Fruit fly (Drosophila melanogaster) whole organism, pupa: Measurements from ENCODE around the gene ex.

Experiments
- CG10348 ChIP-seq: fragments of 200-800 bp; sonication (Bioruptor generic); IDR thresholded peaks from 2 replicates; pipeline ENCODE4 v1.3.6; 2022; ENCODE audit warnings: missing biosample characterization, missing genetic modification characterization
- CG12605 ChIP-seq: fragments of 200-800 bp; sonication (Bioruptor generic); IDR thresholded peaks from 2 replicates; pipeline ENCODE4 v1.3.6; 2022; ENCODE audit warnings: missing biosample characterization, missing genetic modification characterization
- CG13204 ChIP-seq: fragments of 200-800 bp; sonication (Bioruptor generic); optimal IDR thresholded peaks from 2 replicates; lab custom pipeline; 2018; ENCODE audit warnings: missing biosample characterization, mild to moderate bottlenecking, missing genetic modification characterization, moderate library complexity
- CG14655 ChIP-seq: fragments of 200-800 bp; sonication (Bioruptor generic); optimal IDR thresholded peaks from 3 replicates; lab custom pipeline; 2017; ENCODE audit warnings: mild to moderate bottlenecking, missing biosample characterization, missing genetic modification reagents, missing genetic modification characterization
- CG15710 ChIP-seq: fragments of 200-800 bp; sonication (Bioruptor generic); optimal IDR thresholded peaks from 2 replicates; lab custom pipeline; 2018; ENCODE audit warnings: missing biosample characterization, mild to moderate bottlenecking, missing genetic modification characterization, moderate library complexity
- CG17806 ChIP-seq: fragments of 200-800 bp; sonication (Bioruptor generic); optimal IDR thresholded peaks from 2 replicates; lab custom pipeline; 2018; ENCODE audit warnings: missing biosample characterization, mild to moderate bottlenecking, missing genetic modification characterization, moderate library complexity
- CG32121 ChIP-seq: fragments of 200-800 bp; sonication (Bioruptor generic); IDR thresholded peaks from 2 replicates; pipeline ENCODE4 v1.3.6; 2022; ENCODE audit warnings: missing biosample characterization, missing genetic modification characterization
- CG34367 ChIP-seq: fragments of 200-800 bp; sonication (Bioruptor generic); optimal IDR thresholded peaks from 2 replicates; lab custom pipeline; 2018; ENCODE audit warnings: missing biosample characterization, mild to moderate bottlenecking, missing genetic modification characterization
- CG4496 ChIP-seq: fragments of 200-800 bp; sonication (Bioruptor generic); IDR thresholded peaks from 3 replicates; pipeline ENCODE4 v1.3.6; 2022; ENCODE audit warnings: missing biosample characterization, missing genetic modification characterization
- CG8159 ChIP-seq: fragments of 200-800 bp; sonication (Bioruptor generic); optimal IDR thresholded peaks from 3 replicates; lab custom pipeline; 2018; ENCODE audit warnings: missing biosample characterization, mild to moderate bottlenecking, missing genetic modification characterization, moderate library complexity
- CG8301 ChIP-seq: fragments of 200-800 bp; sonication (Bioruptor generic); optimal IDR thresholded peaks from 2 replicates; lab custom pipeline; 2018; ENCODE audit warnings: missing biosample characterization, mild to moderate bottlenecking, missing genetic modification characterization
- CG9948 ChIP-seq: fragments of 200-800 bp; sonication (Bioruptor generic); optimal IDR thresholded peaks from 2 replicates; lab custom pipeline; 2018; ENCODE audit warnings: missing biosample characterization, mild to moderate bottlenecking, missing genetic modification characterization, moderate library complexity
- D1 ChIP-seq: fragments of 200-800 bp; sonication (Bioruptor generic); optimal IDR thresholded peaks from 2 replicates; lab custom pipeline; 2018; ENCODE audit warnings: missing biosample characterization, mild to moderate bottlenecking, missing genetic modification characterization, moderate library complexity
- EcR ChIP-seq: fragments of 200-800 bp; sonication (Bioruptor generic); optimal IDR thresholded peaks from 3 replicates; lab custom pipeline; 2019; ENCODE audit warnings: missing biosample characterization, missing genetic modification characterization, mild to moderate bottlenecking, moderate library complexity, missing genetic modification reagents
- Ets98B ChIP-seq: fragments of 200-800 bp; sonication (Bioruptor generic); IDR thresholded peaks from 2 replicates; pipeline ENCODE4 v1.3.6; 2022; ENCODE audit warnings: missing biosample characterization, missing genetic modification characterization
- Pif1A ChIP-seq: fragments of 200-800 bp; sonication (Bioruptor generic); optimal IDR thresholded peaks from 3 replicates; lab custom pipeline; 2016; ENCODE audit warnings: missing biosample characterization, missing genetic modification characterization
- Pif1B ChIP-seq: fragments of 200-800 bp; sonication (Bioruptor generic); optimal IDR thresholded peaks from 3 replicates; lab custom pipeline; 2016; ENCODE audit warnings: missing biosample characterization, missing genetic modification characterization
- Snoo ChIP-seq: fragments of 200-800 bp; sonication (Bioruptor generic); optimal IDR thresholded peaks from 3 replicates; lab custom pipeline; 2017; ENCODE audit warnings: missing biosample characterization, mild to moderate bottlenecking, missing genetic modification characterization, inconsistent platforms
- fd96Ca ChIP-seq: fragments of 200-800 bp; sonication (Bioruptor generic); IDR thresholded peaks from 3 replicates; pipeline ENCODE4 v1.3.6; 2022; ENCODE audit warnings: missing biosample characterization, missing genetic modification characterization
- gl ChIP-seq: fragments of 200-800 bp; sonication (Bioruptor generic); optimal IDR thresholded peaks from 2 replicates; lab custom pipeline; 2018; ENCODE audit warnings: missing biosample characterization, mild to moderate bottlenecking, missing genetic modification characterization
- rn ChIP-seq: fragments of 200-800 bp; sonication (Bioruptor generic); IDR thresholded peaks from 2 replicates; pipeline ENCODE4 v1.3.6; 2022; ENCODE audit warnings: missing biosample characterization, missing genetic modification characterization

The ex gene

DNA sequence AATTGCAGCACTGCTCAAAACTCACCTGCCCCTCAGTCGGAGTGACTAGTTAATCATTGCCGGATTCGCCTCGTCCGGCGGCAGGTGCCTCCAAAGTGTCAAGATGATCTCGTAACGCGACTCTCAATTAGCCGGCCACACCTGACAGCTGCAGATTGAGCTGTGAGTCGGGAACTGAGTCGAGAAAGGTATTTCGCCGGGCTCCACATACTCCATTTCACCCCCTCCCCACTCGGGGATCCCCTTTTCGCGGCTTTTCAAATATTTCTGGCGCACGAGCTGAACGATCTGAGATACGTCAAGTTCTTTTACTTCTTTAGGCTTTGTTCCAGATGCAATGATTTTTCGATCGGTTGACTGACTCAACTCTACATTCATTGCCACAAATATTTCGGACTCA is 4.6 kb upstream of the ex start:
- TF ChIP-seq CG32121 (GFP tag; lab: Robert Waterston, UW) (no peak), Pif1A (GFP tag; lab: Kevin White, UChicago) (no peak), CG17806 (tag; lab: Kevin White, UChicago) (no peak), CG9948 (no peak), CG34367 (tag; lab: Kevin White, UChicago) (no peak)

DNA sequence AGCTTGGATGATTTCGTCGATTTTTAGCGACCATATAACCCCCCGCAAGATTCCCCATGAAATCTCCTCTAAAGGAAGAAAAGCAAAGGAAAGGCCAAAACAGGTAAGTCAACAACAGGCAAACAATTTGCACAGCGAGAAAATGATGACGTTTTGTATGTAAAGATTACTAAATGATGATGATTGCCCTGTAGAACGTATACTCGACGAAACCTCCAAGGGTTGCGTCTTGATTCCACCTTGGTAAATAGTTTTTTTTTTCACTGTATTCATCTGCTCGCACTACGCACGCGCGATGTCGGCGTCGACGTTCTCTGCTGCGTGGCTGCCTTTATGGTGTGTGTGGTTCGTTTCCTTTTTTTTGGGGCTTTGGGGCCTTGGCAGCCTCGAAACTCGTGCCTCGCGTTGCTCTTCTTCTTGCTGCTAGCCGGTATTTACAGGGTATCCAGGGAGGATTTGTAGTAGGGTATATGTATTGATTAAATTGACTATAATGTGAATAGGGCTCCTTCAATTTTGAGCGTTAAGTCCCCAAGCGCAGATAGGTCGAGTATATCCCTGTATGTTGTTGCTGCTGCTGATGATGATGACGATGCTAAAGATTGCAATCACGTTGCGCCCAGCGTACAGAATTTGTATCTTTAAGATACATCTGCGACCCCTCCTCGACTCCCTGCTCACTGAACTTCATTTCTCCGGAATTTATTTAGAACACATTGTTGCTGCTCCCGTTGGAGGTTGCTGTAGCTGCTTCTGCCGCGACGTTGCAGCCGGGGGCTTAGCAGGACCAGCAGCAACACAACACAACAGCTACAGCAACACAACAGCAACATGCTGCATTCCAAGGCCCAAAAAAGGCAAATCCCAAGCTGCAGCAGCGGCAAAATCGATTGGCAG is 3.4 kb upstream of the ex start:
- peak; percentile 91 for TF ChIP-seq Pif1A (GFP tag; lab: Kevin White, UChicago)
- peak; percentile 96 for TF ChIP-seq CG4496 (GFP tag; lab: Robert Waterston, UW)
- peak; percentile 93 for TF ChIP-seq CG14655 (GFP tag; lab: Kevin White, UChicago)
- TF ChIP-seq CG8159 (tag; lab: Kevin White, UChicago), result peak; percentile 90
- peak; percentile 96 for TF ChIP-seq Ets98B (GFP tag; lab: Robert Waterston, UW)
- peak; percentile 77 for TF ChIP-seq D1
- peak; percentile 87 for TF ChIP-seq CG9948
- peak; percentile 88 for TF ChIP-seq CG13204 (GFP tag; lab: Kevin White, UChicago)
- peak; percentile 93 for TF ChIP-seq CG32121 (GFP tag; lab: Robert Waterston, UW)
- peak; percentile 93 for TF ChIP-seq CG15710
- peak; percentile 94 for TF ChIP-seq Pif1B (GFP tag; lab: Kevin White, UChicago)
- peak; percentile 90 for TF ChIP-seq gl (tag; lab: Kevin White, UChicago)
- TF ChIP-seq CG10348 (GFP tag; lab: Robert Waterston, UW), result peak; percentile 69; the same call in 1 of the 2 replicates
- peak; percentile 93 for TF ChIP-seq CG8301 (tag; lab: Kevin White, UChicago)
- TF ChIP-seq CG34367 (tag; lab: Kevin White, UChicago), result peak; percentile 81
- peak; percentile 89 for TF ChIP-seq Snoo (tag; lab: Kevin White, UChicago)
- peak; percentile 90 for TF ChIP-seq CG17806 (tag; lab: Kevin White, UChicago)
- peak; percentile 98 for TF ChIP-seq fd96Ca (GFP tag; lab: Robert Waterston, UW)
- peak; percentile 79 for TF ChIP-seq EcR (GFP tag; lab: Kevin White, UChicago)
- TF ChIP-seq rn (GFP tag; lab: Robert Waterston, UW), result peak; percentile 91
- peak; percentile 91 for TF ChIP-seq CG12605 (GFP tag; lab: Robert Waterston, UW)

DNA sequence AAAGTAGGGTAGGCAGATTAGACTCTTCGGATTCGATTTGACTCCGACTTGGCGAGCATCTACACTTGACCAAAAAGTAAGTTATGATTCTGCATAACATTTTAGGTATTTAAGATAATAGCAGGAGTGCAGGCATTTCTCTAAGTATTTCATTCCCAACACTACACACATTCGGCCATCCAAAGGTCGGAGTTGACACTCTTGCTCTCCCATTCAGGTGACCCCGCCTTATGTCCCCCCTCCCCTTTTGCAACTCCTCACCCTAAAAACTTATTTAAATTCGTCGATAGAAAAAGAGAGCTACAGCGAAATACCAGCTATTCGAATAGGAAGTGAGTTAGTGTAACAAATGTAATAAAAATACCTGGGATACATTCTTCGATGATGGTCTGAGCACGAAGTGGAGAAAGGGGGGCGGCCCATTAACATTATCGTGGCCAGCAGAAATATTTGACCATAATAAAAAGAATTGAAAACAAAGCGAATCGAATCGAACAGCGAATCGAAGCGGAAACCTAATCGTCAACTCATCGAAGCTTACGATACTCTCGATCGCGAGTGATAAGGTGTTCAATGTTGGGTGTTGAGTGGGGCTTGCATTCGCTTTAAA is 2.5 kb upstream of the ex start:
- no peak for TF ChIP-seq CG32121 (GFP tag; lab: Robert Waterston, UW)
- no peak for TF ChIP-seq CG4496 (GFP tag; lab: Robert Waterston, UW)
- no peak for TF ChIP-seq CG8159 (tag; lab: Kevin White, UChicago)
- no peak for TF ChIP-seq CG15710
- TF ChIP-seq CG8301 (tag; lab: Kevin White, UChicago), result no peak
- TF ChIP-seq EcR (GFP tag; lab: Kevin White, UChicago), result no peak
- no peak for TF ChIP-seq CG12605 (GFP tag; lab: Robert Waterston, UW)
- no peak for TF ChIP-seq Pif1A (GFP tag; lab: Kevin White, UChicago)
- no peak for TF ChIP-seq CG9948
- TF ChIP-seq CG10348 (GFP tag; lab: Robert Waterston, UW), result no peak
- TF ChIP-seq gl (tag; lab: Kevin White, UChicago), result no peak
- TF ChIP-seq CG14655 (GFP tag; lab: Kevin White, UChicago), result no peak
- TF ChIP-seq fd96Ca (GFP tag; lab: Robert Waterston, UW), result no peak
- no peak for TF ChIP-seq CG34367 (tag; lab: Kevin White, UChicago)
- TF ChIP-seq CG13204 (GFP tag; lab: Kevin White, UChicago), result no peak
- no peak for TF ChIP-seq D1
- no peak for TF ChIP-seq rn (GFP tag; lab: Robert Waterston, UW)
- TF ChIP-seq Ets98B (GFP tag; lab: Robert Waterston, UW), result no peak
- TF ChIP-seq Pif1B (GFP tag; lab: Kevin White, UChicago), result no peak
- no peak for TF ChIP-seq Snoo (tag; lab: Kevin White, UChicago)

DNA sequence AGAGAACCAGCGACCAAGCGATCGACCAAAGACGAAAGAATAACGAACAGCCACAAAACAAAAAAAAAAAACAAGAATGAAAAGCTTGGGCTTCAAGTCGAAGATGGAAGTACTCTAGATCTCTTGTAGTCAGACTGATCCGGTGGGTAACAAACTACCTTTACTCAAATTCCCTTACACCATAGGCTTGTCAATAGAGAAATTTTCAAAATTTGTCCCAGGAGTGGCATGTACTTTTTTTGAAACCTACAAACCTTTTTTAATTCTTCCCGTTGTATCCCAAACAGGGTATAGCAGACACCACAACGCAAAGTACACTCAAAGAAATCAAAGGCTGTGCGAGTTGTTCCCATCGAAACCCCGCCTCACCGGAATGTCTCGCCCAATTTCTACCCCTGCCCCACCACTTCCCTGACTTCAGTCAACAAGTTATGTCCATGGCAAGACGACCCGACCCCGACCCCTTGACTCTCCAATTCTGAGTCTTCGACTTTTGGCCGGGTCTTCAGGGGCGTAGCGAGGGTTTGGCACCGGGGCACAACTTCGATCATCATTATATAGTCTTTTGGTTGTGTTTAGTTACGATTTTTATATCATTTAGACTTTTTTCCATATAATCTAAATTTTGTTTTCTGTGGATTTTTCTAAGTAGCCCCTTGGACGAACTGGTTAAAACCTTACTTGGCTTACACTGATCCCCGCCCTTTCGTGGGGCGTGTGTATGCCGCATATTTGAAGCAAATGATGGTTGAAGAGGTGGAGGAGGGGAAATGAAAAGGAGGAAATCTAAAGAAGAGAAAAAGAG is 1.1 kb upstream of the ex start:
- TF ChIP-seq CG17806 (tag; lab: Kevin White, UChicago) (peak; percentile 81), CG15710 (peak; percentile 81), CG8159 (tag; lab: Kevin White, UChicago) (peak; percentile 82), CG34367 (tag; lab: Kevin White, UChicago) (peak; percentile 70), EcR (GFP tag; lab: Kevin White, UChicago) (peak; percentile 41), Snoo (tag; lab: Kevin White, UChicago) (peak; percentile 89), rn (GFP tag; lab: Robert Waterston, UW) (no peak; the same call in 1 of the 2 replicates), CG10348 (GFP tag; lab: Robert Waterston, UW) (no peak; the same call in 1 of the 2 replicates), CG9948 (peak; percentile 83), Pif1B (GFP tag; lab: Kevin White, UChicago) (peak; percentile 82), Ets98B (GFP tag; lab: Robert Waterston, UW) (peak; percentile 34), gl (tag; lab: Kevin White, UChicago) (peak; percentile 61), fd96Ca (GFP tag; lab: Robert Waterston, UW) (peak; percentile 77), Pif1A (GFP tag; lab: Kevin White, UChicago) (peak; percentile 87), CG12605 (GFP tag; lab: Robert Waterston, UW) (peak; percentile 62; the same call in 1 of the 2 replicates), CG14655 (GFP tag; lab: Kevin White, UChicago) (peak; percentile 88), CG13204 (GFP tag; lab: Kevin White, UChicago) (peak; percentile 43), CG8301 (tag; lab: Kevin White, UChicago) (peak; percentile 67), D1 (peak; percentile 82), CG32121 (GFP tag; lab: Robert Waterston, UW) (no peak), CG4496 (GFP tag; lab: Robert Waterston, UW) (peak; percentile 60)
